Fruit fly (Drosophila melanogaster) whole organism, embryonic: Measurements from ENCODE around the gene CG10621.

ENCODE experiments used
- Asciz ChIP-seq: fragments of 200-800 bp; sonication (Bioruptor generic); optimal IDR thresholded peaks from 2 replicates; lab custom pipeline; 2017; ENCODE audit warnings: missing biosample characterization, mild to moderate bottlenecking, missing genetic modification characterization, missing genetic modification reagents
- B-H1 ChIP-seq: fragments of 200-800 bp; sonication (Bioruptor generic); IDR thresholded peaks from 3 replicates; pipeline ENCODE4 v1.3.6; 2022; ENCODE audit warnings: missing biosample characterization, missing genetic modification characterization
- BEAF-32 ChIP-seq: fragments of 200-800 bp; sonication (Bioruptor generic); optimal IDR thresholded peaks from 3 replicates; lab custom pipeline; 2017; ENCODE audit warnings: missing biosample characterization, missing genetic modification characterization, mild to moderate bottlenecking, moderate library complexity, missing genetic modification reagents
- CG10147 ChIP-seq: fragments of 200-800 bp; sonication (Bioruptor generic); optimal IDR thresholded peaks from 2 replicates; lab custom pipeline; 2019; ENCODE audit warnings: missing biosample characterization, mild to moderate bottlenecking, missing genetic modification characterization, moderate library complexity
- CG10321 ChIP-seq: fragments of 200-800 bp; sonication (Bioruptor generic); IDR thresholded peaks from 2 replicates; pipeline ENCODE4 v1.3.6; 2022; ENCODE audit warnings: missing biosample characterization, missing genetic modification characterization
- CG11560 ChIP-seq: fragments of 200-800 bp; sonication (Bioruptor generic); IDR thresholded peaks from 3 replicates; pipeline ENCODE4 v1.3.6; 2022; ENCODE audit warnings: missing biosample characterization, missing genetic modification characterization
- CG1602 ChIP-seq: fragments of 200-800 bp; sonication (Bioruptor generic); optimal IDR thresholded peaks from 3 replicates; lab custom pipeline; 2016; ENCODE audit warnings: missing biosample characterization, missing genetic modification characterization
- CG16863 ChIP-seq: fragments of 200-800 bp; sonication (Bioruptor generic); optimal IDR thresholded peaks from 3 replicates; lab custom pipeline; 2016; ENCODE audit warnings: missing biosample characterization, missing genetic modification characterization
- CG17802 ChIP-seq: fragments of 200-800 bp; sonication (Bioruptor generic); optimal IDR thresholded peaks from 2 replicates; lab custom pipeline; 2018; ENCODE audit warnings: missing biosample characterization, mild to moderate bottlenecking, missing genetic modification characterization, moderate library complexity
- CG2712 ChIP-seq: fragments of 200-800 bp; optimal IDR thresholded peaks from 3 replicates; lab custom pipeline; 2019; ENCODE audit warnings: missing biosample characterization, mild to moderate bottlenecking, missing genetic modification characterization, moderate library complexity
- CG2889 ChIP-seq: fragments of 200-800 bp; sonication (Bioruptor generic); IDR thresholded peaks from 3 replicates; pipeline ENCODE4 v1.3.6; 2022; ENCODE audit warnings: missing biosample characterization, missing genetic modification characterization
- CG31441 ChIP-seq: fragments of 200-800 bp; sonication (Bioruptor generic); IDR thresholded peaks from 2 replicates; pipeline ENCODE4 v1.3.6; 2022; ENCODE audit warnings: missing biosample characterization, missing genetic modification characterization
- CG33557 ChIP-seq: fragments of 200-800 bp; sonication (Bioruptor generic); optimal IDR thresholded peaks from 2 replicates; lab custom pipeline; 2019; ENCODE audit warnings: missing biosample characterization, mild to moderate bottlenecking, missing genetic modification characterization, moderate library complexity
- CG34422 ChIP-seq: fragments of 200-800 bp; sonication (Bioruptor generic); IDR thresholded peaks from 3 replicates; pipeline ENCODE4 v1.3.6; 2022; ENCODE audit warnings: missing biosample characterization, missing genetic modification characterization
- CG6689 ChIP-seq: fragments of 200-800 bp; sonication (Bioruptor generic); IDR thresholded peaks from 2 replicates; pipeline ENCODE4 v1.3.6; 2022; ENCODE audit warnings: missing biosample characterization, missing genetic modification characterization
- CG7963 ChIP-seq: fragments of 200-800 bp; sonication (Bioruptor generic); IDR thresholded peaks from 3 replicates; pipeline ENCODE4 v1.3.6; 2022; ENCODE audit warnings: missing biosample characterization, missing genetic modification characterization; ENCODE audit not compliant: partially characterized antibody
- CHES-1-like ChIP-seq: fragments of 200-800 bp; sonication (Bioruptor generic); optimal IDR thresholded peaks from 2 replicates; lab custom pipeline; 2016; ENCODE audit warnings: missing biosample characterization, missing genetic modification characterization
- Camta ChIP-seq: fragments of 200-800 bp; sonication (Bioruptor generic); optimal IDR thresholded peaks from 2 replicates; lab custom pipeline; 2016; ENCODE audit warnings: missing biosample characterization, missing genetic modification characterization
- D19A ChIP-seq: fragments of 200-800 bp; optimal IDR thresholded peaks from 3 replicates; lab custom pipeline; 2019; ENCODE audit warnings: missing biosample characterization, mild to moderate bottlenecking, missing genetic modification characterization, moderate library complexity
- Elba2 ChIP-seq: fragments of 200-800 bp; sonication (Bioruptor generic); optimal IDR thresholded peaks from 3 replicates; lab custom pipeline; 2016; ENCODE audit warnings: missing biosample characterization, missing genetic modification characterization
- MBD-R2 ChIP-seq: fragments of 200-800 bp; sonication (Bioruptor generic); IDR thresholded peaks from 2 replicates; pipeline ENCODE4 v1.3.6; 2022; ENCODE audit warnings: missing biosample characterization, missing genetic modification characterization
- Ptx1 ChIP-seq: fragments of 200-800 bp; sonication (Bioruptor generic); IDR thresholded peaks from 2 replicates; pipeline ENCODE4 v1.3.6; 2022; ENCODE audit warnings: missing biosample characterization, missing genetic modification characterization
- Rx ChIP-seq: fragments of 200-800 bp; sonication (Bioruptor generic); IDR thresholded peaks from 2 replicates; pipeline ENCODE4 v1.3.6; 2022; ENCODE audit warnings: missing biosample characterization, missing genetic modification characterization
- Sry-β ChIP-seq: fragments of 200-800 bp; sonication (Bioruptor generic); optimal IDR thresholded peaks from 2 replicates; lab custom pipeline; 2018; ENCODE audit warnings: missing biosample characterization, mild to moderate bottlenecking, missing genetic modification characterization, moderate library complexity
- Stat92E ChIP-seq, 3 experiments: fragments of >200 bp in 2 of 3; fragments of 200-800 bp in 1 of 3; sonication (Bioruptor generic) in 1 of 3; optimal IDR thresholded peaks; 2 replicates each; lab custom pipeline; 2017 to 2019; ENCODE audit warnings: missing biosample characterization in 3 of 3, missing genetic modification characterization in 3 of 3, mild to moderate bottlenecking in 1 of 3, moderate library complexity in 1 of 3
- Trl ChIP-seq, 3 experiments: fragments of >200 bp in 2 of 3; fragments of 200-800 bp in 1 of 3; sonication (Bioruptor generic) in 1 of 3; optimal IDR thresholded peaks; 2 replicates in 1 of 3; 3 replicates in 2 of 3; lab custom pipeline; 2016 to 2017; ENCODE audit warnings: missing biosample characterization in 1 of 3, missing genetic modification characterization in 1 of 3
- ac ChIP-seq: fragments of 200-800 bp; sonication (Bioruptor generic); optimal IDR thresholded peaks from 3 replicates; lab custom pipeline; 2017; ENCODE audit warnings: missing biosample characterization, mild to moderate bottlenecking, missing genetic modification characterization
- ara ChIP-seq: fragments of 200-800 bp; sonication (Bioruptor generic); IDR thresholded peaks from 2 replicates; pipeline ENCODE4 v1.3.6; 2022; ENCODE audit warnings: missing biosample characterization, missing genetic modification characterization
- ash1 ChIP-seq: fragments of 200-800 bp; sonication (Bioruptor generic); optimal IDR thresholded peaks from 2 replicates; lab custom pipeline; 2018; ENCODE audit warnings: missing biosample characterization, mild to moderate bottlenecking, missing genetic modification characterization
- bbx ChIP-seq: fragments of 200-800 bp; sonication (Bioruptor generic); IDR thresholded peaks from 2 replicates; pipeline ENCODE4 v1.3.6; 2022; ENCODE audit warnings: missing biosample characterization, missing genetic modification characterization; ENCODE audit not compliant: partially characterized antibody
- crp ChIP-seq, 2 experiments: fragments of 200-800 bp; sonication (Bioruptor generic); optimal IDR thresholded peaks; 2 replicates in 1 of 2; 3 replicates in 1 of 2; lab custom pipeline; 2017; ENCODE audit warnings: missing biosample characterization in 2 of 2, missing genetic modification characterization in 2 of 2, mild to moderate bottlenecking in 1 of 2, moderate library complexity in 1 of 2
- dysf ChIP-seq: fragments of 200-800 bp; sonication (Bioruptor generic); IDR thresholded peaks from 3 replicates; pipeline ENCODE4 v1.3.6; 2022; ENCODE audit warnings: missing biosample characterization, missing genetic modification characterization
- ems ChIP-seq: fragments of 200-800 bp; sonication (Bioruptor generic); optimal IDR thresholded peaks from 3 replicates; lab custom pipeline; 2016; ENCODE audit warnings: missing biosample characterization, missing genetic modification characterization
- eve ChIP-seq, 2 experiments: fragments of >200 bp; optimal IDR thresholded peaks; 2 replicates each; lab custom pipeline; 2017; ENCODE audit warnings: missing biosample characterization in 2 of 2, missing genetic modification characterization in 2 of 2
- fd3F ChIP-seq: fragments of 200-800 bp; sonication (Bioruptor generic); optimal IDR thresholded peaks from 2 replicates; lab custom pipeline; 2018; ENCODE audit warnings: missing biosample characterization, mild to moderate bottlenecking, missing genetic modification characterization, moderate library complexity
- gce ChIP-seq: fragments of 200-800 bp; sonication (Bioruptor generic); IDR thresholded peaks from 3 replicates; pipeline ENCODE4 v1.3.6; 2022; ENCODE audit warnings: missing biosample characterization, missing genetic modification characterization
- gem ChIP-seq: fragments of 200-800 bp; sonication (Bioruptor generic); optimal IDR thresholded peaks from 2 replicates; lab custom pipeline; 2019; ENCODE audit warnings: missing biosample characterization, mild to moderate bottlenecking, missing genetic modification characterization, moderate library complexity
- gfzf ChIP-seq: fragments of 200-800 bp; sonication (Bioruptor generic); optimal IDR thresholded peaks from 2 replicates; lab custom pipeline; 2016; ENCODE audit warnings: missing biosample characterization, mild to moderate bottlenecking, missing genetic modification characterization, moderate library complexity
- kah ChIP-seq: fragments of 200-800 bp; sonication (Bioruptor generic); optimal IDR thresholded peaks from 2 replicates; lab custom pipeline; 2018; ENCODE audit warnings: missing biosample characterization, mild to moderate bottlenecking, missing genetic modification characterization
- klu ChIP-seq: fragments of 200-800 bp; sonication (Bioruptor generic); IDR thresholded peaks from 2 replicates; pipeline ENCODE4 v1.3.6; 2022; ENCODE audit warnings: missing biosample characterization, missing genetic modification characterization
- org-1 ChIP-seq: fragments of 200-800 bp; sonication (Bioruptor generic); optimal IDR thresholded peaks from 2 replicates; lab custom pipeline; 2017; ENCODE audit warnings: missing biosample characterization, missing genetic modification characterization
- p53 ChIP-seq: fragments of 200-800 bp; sonication (Bioruptor generic); optimal IDR thresholded peaks from 2 replicates; lab custom pipeline; 2016; ENCODE audit warnings: missing biosample characterization, missing genetic modification characterization
- pfk ChIP-seq: fragments of 200-800 bp; sonication (Bioruptor generic); optimal IDR thresholded peaks from 2 replicates; lab custom pipeline; 2018; ENCODE audit warnings: missing biosample characterization, mild to moderate bottlenecking, missing genetic modification characterization, moderate library complexity
- pros ChIP-seq: fragments of 200-800 bp; sonication (Bioruptor generic); optimal IDR thresholded peaks from 3 replicates; lab custom pipeline; 2019; ENCODE audit warnings: missing biosample characterization, mild to moderate bottlenecking, missing genetic modification characterization, moderate library complexity
- sisA ChIP-seq: fragments of 200-800 bp; sonication (Bioruptor generic); IDR thresholded peaks from 2 replicates; pipeline ENCODE4 v1.3.6; 2022; ENCODE audit warnings: missing biosample characterization, missing genetic modification characterization
- slp2 ChIP-seq: fragments of 200-800 bp; sonication (Bioruptor generic); optimal IDR thresholded peaks from 2 replicates; lab custom pipeline; 2016; ENCODE audit warnings: missing biosample characterization, missing genetic modification characterization
- tll ChIP-seq, 2 experiments: fragments of 200-800 bp in 1 of 2; fragments of >200 bp in 1 of 2; sonication (Bioruptor generic) in 1 of 2; optimal IDR thresholded peaks; 2 replicates each; lab custom pipeline; 2017 to 2019; ENCODE audit warnings: missing biosample characterization in 2 of 2, missing genetic modification characterization in 2 of 2, mild to moderate bottlenecking in 1 of 2, moderate library complexity in 1 of 2
- zen ChIP-seq: fragments of 200-800 bp; sonication (Bioruptor generic); optimal IDR thresholded peaks from 3 replicates; lab custom pipeline; 2018; ENCODE audit warnings: missing biosample characterization, mild to moderate bottlenecking, missing genetic modification characterization, moderate library complexity

Gene CG10621

DNA sequence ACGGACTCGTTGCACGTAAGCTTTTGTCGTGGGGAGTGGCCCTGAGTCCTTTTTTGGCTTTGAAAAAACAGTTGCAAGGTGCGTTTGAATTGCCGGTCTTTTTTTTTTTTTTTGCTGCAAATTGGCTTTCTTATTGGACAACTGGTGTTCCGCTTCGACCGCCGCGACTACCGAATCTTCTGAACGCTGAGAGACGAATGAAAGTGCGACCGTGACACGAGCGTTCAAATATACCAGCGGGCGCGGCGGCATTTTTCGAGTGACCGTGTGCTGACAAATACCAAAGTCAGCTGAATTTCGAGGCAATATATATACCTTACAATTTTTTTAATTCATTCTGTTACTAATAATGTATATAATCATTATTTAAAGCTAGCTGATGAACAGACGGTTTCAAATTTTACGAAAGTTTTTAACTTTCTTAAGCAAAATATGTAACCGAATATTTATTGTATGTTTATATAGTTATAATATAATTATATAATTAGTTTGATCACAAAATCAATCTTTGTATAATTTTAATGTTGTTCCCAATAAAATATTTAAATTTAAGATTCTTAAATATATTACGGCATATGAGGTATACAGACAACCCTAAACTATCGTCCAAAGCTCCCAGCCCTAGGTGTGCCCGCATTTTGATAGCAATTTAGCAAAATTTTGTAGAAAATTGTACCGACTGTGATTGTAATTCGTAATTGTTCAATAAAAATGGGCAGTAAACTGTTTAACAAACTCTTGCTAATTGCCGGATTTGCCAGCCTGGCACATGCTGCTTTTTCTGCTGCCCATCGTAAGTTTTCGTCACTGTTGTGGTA, 33.1 kb upstream of the CG10621 start, which contains the start of the genes Swip-1 and EMC5:
Swip-1 (minus strand) TSS at position 203 of the 818 bp plus-strand sequence.
EMC5 (plus strand) TSS at position 630 of the 818 bp plus-strand sequence.
- TF ChIP-seq CG11560 (tag; lab: Robert Waterston, UW) = no peak
- peak; percentile 17; the same call in 1 of the 3 replicates for TF ChIP-seq B-H1 (GFP tag; lab: Robert Waterston, UW)
- peak; percentile 88 for TF ChIP-seq Elba2
- TF ChIP-seq CG7963 (GFP tag; lab: Robert Waterston, UW) = peak; percentile 24; the same call in 1 of the 3 replicates
- TF ChIP-seq slp2 (GFP tag; lab: Kevin White, UChicago) = no peak
- TF ChIP-seq bbx (GFP tag; lab: Robert Waterston, UW) = peak; percentile 60
- TF ChIP-seq BEAF-32 (GFP tag; lab: Kevin White, UChicago) = peak; percentile 74
- no peak for TF ChIP-seq CG16863 (GFP tag; lab: Kevin White, UChicago)
- no peak for TF ChIP-seq tll (GFP tag; optimal IDR thresholded peaks at IDR 0.05; lab: Kevin White, UChicago)
- TF ChIP-seq Sry-β (GFP tag; lab: Kevin White, UChicago) = no peak
- peak; percentile 80 for TF ChIP-seq CG2712 (tag; lab: Kevin White, UChicago)
- peak; percentile 60; the same call in 1 of the 2 replicates for TF ChIP-seq sisA (GFP tag; lab: Robert Waterston, UW)
- TF ChIP-seq CG17802 (tag; lab: Kevin White, UChicago) = no peak
- peak; percentile 30 for TF ChIP-seq CG1602 (GFP tag; lab: Kevin White, UChicago)
- TF ChIP-seq pfk = no peak
- no peak; the same call in 1 of the 2 replicates for TF ChIP-seq ara (GFP tag; lab: Robert Waterston, UW)
- peak; percentile 55 for TF ChIP-seq D19A (tag; lab: Kevin White, UChicago)
- TF ChIP-seq Ptx1 (GFP tag; lab: Robert Waterston, UW) = peak; percentile 82
- peak; percentile 73 for TF ChIP-seq dysf (GFP tag; lab: Robert Waterston, UW)
- TF ChIP-seq ems = no peak
- peak in 1 of 2 experiments; percentile 62 for TF ChIP-seq crp (GFP tag; optimal IDR thresholded peaks at IDR 0.05; lab: Kevin White, UChicago)
- TF ChIP-seq Rx (GFP tag; lab: Robert Waterston, UW) = 0 out of 2 replicates have a peak, but pooled peaks have one; percentile 15
- TF ChIP-seq ac = no peak
- TF ChIP-seq CG34422 (GFP tag; lab: Robert Waterston, UW) = peak; percentile 36; the same call in 2 of the 3 replicates
- no peak for TF ChIP-seq CHES-1-like (GFP tag; lab: Kevin White, UChicago)
- TF ChIP-seq CG2889 (GFP tag; lab: Robert Waterston, UW) = no peak
- peak; percentile 66 for TF ChIP-seq CG6689 (GFP tag; lab: Robert Waterston, UW)
- TF ChIP-seq CG10147 = peak; percentile 23
- no peak for TF ChIP-seq Asciz (GFP tag; lab: Kevin White, UChicago)
- peak; percentile 49; the same call in 1 of the 2 replicates for TF ChIP-seq klu (GFP tag; lab: Robert Waterston, UW)
- peak; percentile 81 for TF ChIP-seq MBD-R2 (GFP tag; lab: Robert Waterston, UW)
- TF ChIP-seq CG31441 (GFP tag; lab: Robert Waterston, UW) = peak; percentile 83
- TF ChIP-seq org-1 (GFP tag; lab: Kevin White, UChicago) = no peak
- TF ChIP-seq Camta (GFP tag; lab: Kevin White, UChicago) = no peak
- TF ChIP-seq eve (GFP tag; optimal IDR thresholded peaks at IDR 0.05; lab: Kevin White, UChicago) = no peak
- no peak for TF ChIP-seq ash1
- no peak for TF ChIP-seq kah (GFP tag; lab: Kevin White, UChicago)
- peak; percentile 84 for TF ChIP-seq gem (tag; lab: Kevin White, UChicago)
- TF ChIP-seq zen = peak; percentile 34
- TF ChIP-seq CG10321 (GFP tag; lab: Robert Waterston, UW) = no peak
- TF ChIP-seq Stat92E (GFP tag; optimal IDR thresholded peaks at IDR 0.05; lab: Kevin White, UChicago) = no peak
- TF ChIP-seq pros = no peak
- TF ChIP-seq gce (GFP tag; lab: Robert Waterston, UW) = no peak
- TF ChIP-seq fd3F (GFP tag; lab: Kevin White, UChicago) = peak; percentile 52
- TF ChIP-seq gfzf (GFP tag; lab: Kevin White, UChicago) = peak; percentile 76
- TF ChIP-seq CG33557 (GFP tag; lab: Kevin White, UChicago) = peak; percentile 58
- no peak for TF ChIP-seq Trl (optimal IDR thresholded peaks at IDR 0.05; lab: Kevin White, UChicago)
- TF ChIP-seq Trl (GFP tag; optimal IDR thresholded peaks at IDR 0.05; lab: Kevin White, UChicago) = peak; percentile 1
- no peak for TF ChIP-seq p53 (GFP tag; lab: Kevin White, UChicago)
